Worm (Caenorhabditis elegans): Measurements from ENCODE around the gene F14H3.14.

ce11 chrV:16094284-16094683, 31.6 kb upstream of the F14H3.14 start, which contains the start of gene F22B8.7:
- TF ChIP-seq nhr-77 (tag; optimal IDR thresholded peaks at IDR 0.05) (no peak), elt-3 (tag; optimal IDR thresholded peaks at IDR 0.05) (no peak), nhr-12 (tag; optimal IDR thresholded peaks at IDR 0.05) (no peak), lin-39 (tag; optimal IDR thresholded peaks at IDR 0.05) (no peak), egl-27 (tag; optimal IDR thresholded peaks at IDR 0.05) (no peak), ama-1 (optimal IDR thresholded peaks at IDR 0.05) (no peak), fkh-4 (tag; optimal IDR thresholded peaks at IDR 0.05; ENCODE audit: borderline replicate concordance) (no peak), unc-62 (GFP tag; optimal IDR thresholded peaks at IDR 0.05) (no peak)
